Worm (Caenorhabditis elegans): ENCODE data around the gene F31F6.2.

Gene F31F6.2

ce11 chrX:14871780-14872179 is at the start of gene F31F6.2:
Gene F31F6.2, minus strand, starts transcription at chrX:14871880.
- TF ChIP-seq B0019.2 (GFP tag; conservative IDR thresholded peaks at IDR 0.05) (no peak), dpl-1 (GFP tag; optimal IDR thresholded peaks at IDR 0.05) (no peak), lsy-27 (tag; optimal IDR thresholded peaks at IDR 0.05; ENCODE audit: borderline replicate concordance, insufficient read depth) (no peak), nhr-179 (tag; optimal IDR thresholded peaks at IDR 0.05) (no peak), nhr-90 (tag; optimal IDR thresholded peaks at IDR 0.05) (no peak), F10E7.11 (tag; optimal IDR thresholded peaks at IDR 0.05) (no peak), T26A5.8 (tag; optimal IDR thresholded peaks at IDR 0.05) (no peak), rcor-1 (GFP tag; IDR thresholded peaks at IDR 0.05) (no peak), aptf-3 (GFP tag; IDR thresholded peaks at IDR 0.05) (no peak), snpc-4 (GFP tag; optimal IDR thresholded peaks at IDR 0.05) (no peak), snpc-4 (tag; optimal IDR thresholded peaks at IDR 0.05) (no peak), hmg-20 (GFP tag; IDR thresholded peaks at IDR 0.05) (no peak), let-526 (GFP tag; IDR thresholded peaks at IDR 0.05) (no peak), ekl-4 (GFP tag; IDR thresholded peaks at IDR 0.05) (no peak)

ce11 chrX:14920880-14921279 is 49.2 kb upstream of the F31F6.2 start:
- no peak for TF ChIP-seq T26A5.8 (tag; optimal IDR thresholded peaks at IDR 0.05)
- no peak for TF ChIP-seq die-1 (tag; optimal IDR thresholded peaks at IDR 0.05)
- TF ChIP-seq hlh-26 (GFP tag; conservative IDR thresholded peaks at IDR 0.05), result no peak
- TF ChIP-seq snpc-4 (GFP tag; optimal IDR thresholded peaks at IDR 0.05), result no peak
- no peak for TF ChIP-seq snpc-4 (tag; optimal IDR thresholded peaks at IDR 0.05)
- no peak for TF ChIP-seq mxl-1 (tag; optimal IDR thresholded peaks at IDR 0.05)
- TF ChIP-seq bed-1 (GFP tag; IDR thresholded peaks at IDR 0.05), result no peak
- TF ChIP-seq ZK185.1 (tag; optimal IDR thresholded peaks at IDR 0.05; ENCODE audit: poor library complexity, severe bottlenecking), result no peak
- no peak for TF ChIP-seq nhr-120 (GFP tag; IDR thresholded peaks at IDR 0.05)
- TF ChIP-seq efl-1 (GFP tag; optimal IDR thresholded peaks at IDR 0.05), result no peak
- TF ChIP-seq lin-26 (GFP tag; IDR thresholded peaks at IDR 0.05), result no peak
- TF ChIP-seq madf-8 (GFP tag; conservative IDR thresholded peaks at IDR 0.05), result no peak
- no peak for TF ChIP-seq T07F8.4 (tag; optimal IDR thresholded peaks at IDR 0.05)
- no peak for TF ChIP-seq F52B5.7 (tag; optimal IDR thresholded peaks at IDR 0.05)
- no peak for TF ChIP-seq snpc-1.3 (tag; optimal IDR thresholded peaks at IDR 0.05; ENCODE audit: insufficient read depth)

- TF ChIP-seq hlh-12 (tag; optimal IDR thresholded peaks at IDR 0.05) (no peak), ceh-91 (GFP tag; IDR thresholded peaks at IDR 0.05) (no peak), nfyb-1 (GFP tag; IDR thresholded peaks at IDR 0.05) (no peak), Y53F4B.3 (GFP tag; IDR thresholded peaks at IDR 0.05) (no peak), repo-1 (tag; optimal IDR thresholded peaks at IDR 0.05) (no peak), lin-40 (tag; optimal IDR thresholded peaks at IDR 0.05) (no peak), Y67H2A.10 (GFP tag; conservative IDR thresholded peaks at IDR 0.05) (no peak), F22D6.2 (tag; optimal IDR thresholded peaks at IDR 0.05) (no peak), ceh-40 (GFP tag; IDR thresholded peaks at IDR 0.05) (no peak), ceh-79 (tag; optimal IDR thresholded peaks at IDR 0.05) (no peak), zfh-2 (GFP tag; conservative IDR thresholded peaks at IDR 0.05) (no peak), zim-3 (tag; optimal IDR thresholded peaks at IDR 0.05) (no peak), hlh-26 (GFP tag; conservative IDR thresholded peaks at IDR 0.05) (no peak), nhr-80 (tag; optimal IDR thresholded peaks at IDR 0.05) (no peak), ama-1 (optimal IDR thresholded peaks at IDR 0.05) (no peak), ama-1 (GFP tag; optimal IDR thresholded peaks at IDR 0.05) (no peak), madf-6 (GFP tag; IDR thresholded peaks at IDR 0.05) (no peak), gei-17 (GFP tag; optimal IDR thresholded peaks at IDR 0.05) (no peak), pbrm-1 (GFP tag; IDR thresholded peaks at IDR 0.05) (no peak)
Measured at ce11 chrX:14918538-14918937, 46.9 kb upstream of the F31F6.2 start, which contains the start of gene npr-40. Gene npr-40, plus strand, starts transcription at chrX:14918838.
